Worm (Caenorhabditis elegans): ENCODE measurements around the gene C07A9.10.

DNA sequence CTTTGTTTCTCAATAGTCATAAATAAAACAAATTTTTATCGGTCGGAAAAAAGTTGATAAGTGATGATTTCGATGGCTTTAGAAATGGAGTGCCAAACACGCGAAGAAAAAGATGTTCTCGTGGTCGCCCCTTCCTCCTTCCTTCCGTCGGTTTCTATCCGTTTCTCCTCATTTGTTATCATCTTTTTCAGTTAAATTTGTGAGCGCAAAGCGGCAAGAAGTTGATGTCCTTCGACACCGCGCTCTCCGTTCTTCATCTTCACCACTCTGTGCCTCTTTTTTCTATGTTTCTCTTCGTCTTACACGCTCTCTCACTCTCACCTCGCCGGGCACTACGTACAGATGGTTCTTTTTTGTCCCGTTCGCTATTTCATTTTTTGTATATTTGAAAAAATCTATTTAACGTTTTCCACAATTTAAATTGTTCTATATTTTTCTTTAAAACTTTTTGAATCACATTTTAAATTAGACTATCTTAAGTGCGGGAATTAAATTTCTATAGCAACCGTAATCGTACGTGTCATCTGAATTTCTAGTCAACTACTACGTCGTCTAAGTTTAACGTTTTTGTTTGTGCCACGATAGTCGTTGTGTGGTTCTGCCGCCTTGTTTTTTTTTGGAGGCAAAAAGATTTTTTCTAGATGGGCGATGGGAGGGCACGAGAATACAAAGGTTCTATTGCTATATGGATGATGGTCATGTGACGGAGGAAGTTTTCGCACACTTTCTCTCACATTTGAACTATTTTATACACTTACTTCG, 13.0 kb upstream of the C07A9.10 start:
- TF ChIP-seq med-1 (GFP tag; optimal IDR thresholded peaks at IDR 0.05; ENCODE audit: insufficient read depth) (no peak), T22C8.4 (GFP tag; IDR thresholded peaks at IDR 0.05) (no peak), tab-1 (GFP tag; IDR thresholded peaks at IDR 0.05) (no peak), flt-1 (GFP tag; IDR thresholded peaks at IDR 0.05) (no peak), ztf-23 (GFP tag; IDR thresholded peaks at IDR 0.05) (no peak), ref-1 (GFP tag; conservative IDR thresholded peaks at IDR 0.05) (no peak), klf-2 (GFP tag; conservative IDR thresholded peaks at IDR 0.05) (no peak)
